Worm (Caenorhabditis elegans) whole organism, young adult: ENCODE results near the gene T28A11.13.

Experiments used
- B0019.2 ChIP-seq: fragments of 200-800 bp; sonication (Bioruptor generic); conservative IDR thresholded peaks from 2 replicates; pipeline ENCODE4 v1.3.6; 2022; ENCODE audit warnings: missing genetic modification reagents, missing genetic modification characterization, missing compliant biosample characterization
- B0261.1 ChIP-seq: sonication (generic microtip); optimal IDR thresholded peaks from 2 replicates; lab custom pipeline; 2016; ENCODE audit warnings: mild to moderate bottlenecking, missing genetic modification characterization, moderate library complexity, missing compliant biosample characterization
- F52B5.7 ChIP-seq: sonication (generic microtip); optimal IDR thresholded peaks from 2 replicates; lab custom pipeline; 2016; ENCODE audit warnings: mild to moderate bottlenecking, missing genetic modification characterization, missing compliant biosample characterization
- K11D2.4 ChIP-seq: fragments of 200-800 bp; sonication (Bioruptor generic); IDR thresholded peaks from 2 replicates; pipeline ENCODE4 v1.3.6; 2022; ENCODE audit warnings: missing genetic modification reagents, missing genetic modification characterization, missing compliant biosample characterization
- T26A5.8 ChIP-seq: sonication (generic microtip); optimal IDR thresholded peaks from 2 replicates; lab custom pipeline; 2016; ENCODE audit warnings: missing genetic modification characterization, missing compliant biosample characterization
- bed-1 ChIP-seq: fragments of 200-800 bp; sonication (Bioruptor generic); IDR thresholded peaks from 2 replicates; pipeline ENCODE4 v1.3.6; 2022; ENCODE audit warnings: missing genetic modification reagents, missing genetic modification characterization, missing compliant biosample characterization
- bed-2 ChIP-seq: fragments of 200-800 bp; sonication (Bioruptor generic); IDR thresholded peaks from 2 replicates; pipeline ENCODE4 v1.3.6; 2022; ENCODE audit warnings: missing genetic modification reagents, missing genetic modification characterization, missing compliant biosample characterization
- fkh-3 ChIP-seq: sonication (generic microtip); optimal IDR thresholded peaks from 2 replicates; lab custom pipeline; 2016; ENCODE audit warnings: mild to moderate bottlenecking, missing genetic modification characterization, missing compliant biosample characterization
- hmg-1.2 ChIP-seq: fragments of 200-800 bp; sonication (Bioruptor generic); IDR thresholded peaks from 2 replicates; pipeline ENCODE4 v1.3.6; 2022; ENCODE audit warnings: missing genetic modification reagents, missing genetic modification characterization, missing compliant biosample characterization
- lin-54 ChIP-seq: fragments of 200-800 bp; sonication (Bioruptor generic); optimal IDR thresholded peaks from 2 replicates; lab custom pipeline; 2018; ENCODE audit warnings: mild to moderate bottlenecking, missing genetic modification characterization, missing compliant biosample characterization
- lir-1 ChIP-seq: fragments of 200-800 bp; sonication (Bioruptor generic); conservative IDR thresholded peaks from 2 replicates; pipeline ENCODE4 v1.3.6; 2022; ENCODE audit warnings: missing genetic modification reagents, missing genetic modification characterization, missing compliant biosample characterization
- mcd-1 ChIP-seq: fragments of 200-800 bp; sonication (Bioruptor generic); IDR thresholded peaks from 2 replicates; pipeline ENCODE4 v1.3.6; 2022; ENCODE audit warnings: missing genetic modification reagents, missing genetic modification characterization, missing compliant biosample characterization
- nfya-2 ChIP-seq: fragments of 200-800 bp; sonication (Bioruptor generic); IDR thresholded peaks from 2 replicates; pipeline ENCODE4 v1.3.6; 2022; ENCODE audit warnings: missing genetic modification reagents, missing genetic modification characterization, missing compliant biosample characterization
- nhr-80 ChIP-seq: sonication (generic microtip); optimal IDR thresholded peaks from 2 replicates; lab custom pipeline; 2016; ENCODE audit warnings: missing genetic modification characterization, missing compliant biosample characterization
- rcor-1 ChIP-seq: fragments of 200-800 bp; sonication (Bioruptor generic); IDR thresholded peaks from 2 replicates; pipeline ENCODE4 v1.3.6; 2022; ENCODE audit warnings: missing genetic modification reagents, missing genetic modification characterization, missing compliant biosample characterization
- repo-1 ChIP-seq: sonication (generic microtip); optimal IDR thresholded peaks from 2 replicates; lab custom pipeline; 2017; ENCODE audit warnings: mild to moderate bottlenecking, missing genetic modification characterization, missing compliant biosample characterization

Gene T28A11.13

DNA sequence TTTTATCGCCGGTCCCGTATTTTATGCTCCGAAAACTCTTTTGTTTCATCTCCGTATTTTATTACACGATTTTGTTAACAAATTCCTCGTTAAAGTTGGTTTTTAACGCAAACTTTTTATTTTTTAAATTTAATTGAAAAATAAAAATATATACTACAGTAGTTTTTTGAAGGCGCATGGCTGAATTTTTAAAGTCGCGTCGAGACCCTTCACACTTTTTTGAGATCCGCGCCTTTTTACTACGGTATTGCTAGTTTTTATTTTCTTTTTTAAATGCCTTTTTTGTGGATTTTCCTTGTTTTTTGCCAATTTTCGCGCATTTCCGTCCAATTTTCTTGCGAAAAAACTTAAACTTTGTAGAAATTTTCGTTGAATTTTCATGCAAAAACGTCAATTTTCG, 45.6 kb downstream of the T28A11.13 start (continued):
- TF ChIP-seq bed-1 (GFP tag; lab: Robert Waterston, UW) (no peak), rcor-1 (GFP tag; lab: Robert Waterston, UW) (no peak), hmg-1.2 (0 out of 2 replicates have a peak, but pooled peaks have one; percentile 12)

DNA sequence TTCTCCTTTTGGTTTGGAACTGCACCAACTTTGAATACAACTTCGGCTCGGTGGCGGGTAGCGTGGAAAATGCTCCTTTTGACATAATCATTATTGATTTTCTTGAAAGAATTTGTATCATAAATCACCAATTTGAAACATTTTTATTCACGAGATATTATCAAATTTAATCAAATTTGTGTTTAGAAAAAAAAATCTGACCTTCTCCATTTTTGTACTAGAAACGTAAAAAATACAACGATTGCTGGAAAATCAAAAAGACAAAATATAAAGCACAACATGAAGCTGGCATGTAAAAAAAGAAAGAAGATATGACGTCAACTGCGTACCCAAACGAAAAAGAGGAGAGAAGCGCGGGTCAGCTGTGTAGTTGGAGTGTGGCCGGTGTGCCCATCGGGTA, 49.7 kb downstream of the T28A11.13 start, which contains the start of gene K08D9.4:
Gene K08D9.4, minus strand, starts transcription at position 101 of the 400 bp plus-strand sequence.
- TF ChIP-seq repo-1, result no peak
- TF ChIP-seq bed-1 (GFP tag; lab: Robert Waterston, UW), result no peak
- TF ChIP-seq nfya-2 (GFP tag; lab: Robert Waterston, UW), result no peak
- no peak for TF ChIP-seq lin-54
- no peak for TF ChIP-seq nhr-80 (tag; lab: Kevin White, UChicago)
- TF ChIP-seq B0019.2 (GFP tag; lab: Robert Waterston, UW), result no peak
- no peak for TF ChIP-seq K11D2.4 (GFP tag; lab: Robert Waterston, UW)
- no peak for TF ChIP-seq lir-1 (GFP tag; lab: Robert Waterston, UW)
- no peak for TF ChIP-seq mcd-1 (GFP tag; lab: Robert Waterston, UW)
- TF ChIP-seq T26A5.8 (tag; lab: Kevin White, UChicago), result no peak
- no peak for TF ChIP-seq fkh-3 (tag; lab: Kevin White, UChicago)
- no peak for TF ChIP-seq bed-2 (GFP tag; lab: Robert Waterston, UW)
- TF ChIP-seq B0261.1 (tag; lab: Kevin White, UChicago), result no peak
- no peak for TF ChIP-seq F52B5.7 (tag; lab: Kevin White, UChicago)
